Worm (Caenorhabditis elegans): ENCODE results near the gene ZK697.8.

DNA sequence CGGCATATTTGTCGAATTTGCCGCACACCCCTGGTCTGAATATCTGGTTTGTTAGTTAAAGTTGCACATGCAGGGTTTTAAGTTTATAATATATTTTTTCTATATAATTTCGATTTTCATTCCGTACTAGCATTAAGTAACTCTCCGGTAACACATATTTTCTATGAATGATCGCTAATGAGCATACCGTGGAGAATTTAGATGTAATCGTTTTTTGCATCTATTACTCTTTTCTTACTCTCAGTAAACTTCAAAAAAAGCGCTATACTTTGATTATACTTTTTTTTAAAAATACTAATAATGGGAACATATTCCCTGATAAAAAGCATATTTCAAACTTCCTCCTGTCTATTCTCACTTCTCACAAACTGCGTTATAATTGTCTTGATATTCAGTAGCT, 14.4 kb downstream of the ZK697.8 start, which contains the start of gene str-160:
- TF ChIP-seq madf-8 (GFP tag; conservative IDR thresholded peaks at IDR 0.05), result no peak
- no peak for TF ChIP-seq sea-2 (GFP tag; IDR thresholded peaks at IDR 0.05)
- no peak for TF ChIP-seq F49E8.2 (tag; optimal IDR thresholded peaks at IDR 0.05; ENCODE audit: insufficient read depth)
- TF ChIP-seq F22D6.2 (tag; optimal IDR thresholded peaks at IDR 0.05), result no peak
